Worm (Caenorhabditis elegans): ENCODE results near the gene C50H2.5.

ce11 chrV:9918410-9918809 is at the start of gene C50H2.5:
- no peak for TF ChIP-seq unc-130 (GFP tag; optimal IDR thresholded peaks at IDR 0.05)
- no peak for TF ChIP-seq mes-2 (tag; optimal IDR thresholded peaks at IDR 0.05; ENCODE audit: poor library complexity, severe bottlenecking)
- no peak for TF ChIP-seq unc-62 (GFP tag; optimal IDR thresholded peaks at IDR 0.05 in 1 of 2)
- no peak for TF ChIP-seq unc-62 (tag; optimal IDR thresholded peaks at IDR 0.05)
- no peak for TF ChIP-seq skn-1 (tag; optimal IDR thresholded peaks at IDR 0.05)
- TF ChIP-seq mxl-2 (GFP tag; conservative IDR thresholded peaks at IDR 0.05) = no peak
- TF ChIP-seq zfp-3 (GFP tag; conservative IDR thresholded peaks at IDR 0.05) = no peak
